Worm (Caenorhabditis elegans): Measurements from ENCODE around the gene cyp-33C1.

DNA sequence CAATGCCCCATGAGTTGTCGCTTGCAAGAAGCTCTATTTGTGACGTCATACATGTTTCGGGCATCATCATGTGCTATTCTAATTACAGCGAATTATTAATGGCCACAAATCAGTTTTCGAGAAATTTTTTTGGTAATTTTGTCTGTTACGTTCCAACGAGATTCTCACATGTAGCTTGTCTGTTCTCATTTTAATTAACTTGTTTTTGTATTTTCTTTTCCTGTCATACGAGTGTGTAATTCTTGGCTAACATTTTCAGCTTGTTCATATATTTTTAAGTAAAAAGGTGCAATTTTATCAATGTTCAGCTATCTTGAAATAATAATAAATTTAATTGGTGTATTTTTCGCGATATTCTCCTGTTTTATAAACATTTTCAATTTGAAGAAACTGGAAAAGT lies 24.1 kb upstream of the cyp-33C1 start, which contains the start of gene srbc-21:
- no peak for TF ChIP-seq F10E7.11 (tag; optimal IDR thresholded peaks at IDR 0.05)
- no peak for TF ChIP-seq madf-10 (tag; optimal IDR thresholded peaks at IDR 0.05)
- TF ChIP-seq unc-62 (GFP tag; optimal IDR thresholded peaks at IDR 0.05), result no peak
- TF ChIP-seq lag-1 (GFP tag; IDR thresholded peaks at IDR 0.05), result no peak
- no peak for TF ChIP-seq mcd-1 (GFP tag; IDR thresholded peaks at IDR 0.05)
- no peak for TF ChIP-seq K11D2.4 (GFP tag; IDR thresholded peaks at IDR 0.05)
- TF ChIP-seq B0336.3 (GFP tag; IDR thresholded peaks at IDR 0.05), result no peak
